Worm (Caenorhabditis elegans): Measurements from ENCODE around the gene flad-1.

flad-1 gene

DNA sequence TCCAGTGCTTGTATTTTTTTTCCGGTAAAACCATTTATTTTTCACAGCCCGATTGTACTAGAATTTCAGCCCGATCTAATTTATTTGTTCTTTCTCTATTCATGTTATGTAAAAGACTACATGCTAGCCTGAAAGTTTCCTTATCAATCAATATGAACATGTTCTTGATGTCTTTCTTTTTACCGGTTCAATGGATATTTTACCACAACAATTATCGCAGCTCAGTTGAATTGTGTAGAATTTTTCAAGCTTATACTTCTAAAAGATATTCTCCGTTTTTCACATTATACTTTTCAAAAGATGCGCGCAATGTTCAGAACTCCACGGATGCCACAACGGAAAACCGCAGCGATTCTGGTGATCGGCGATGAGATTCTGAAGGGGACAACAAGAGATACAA is at the start of gene flad-1:
Gene flad-1, plus strand, starts transcription at position 301 of the 400 bp plus-strand sequence.
- TF ChIP-seq ZK546.5 (tag; optimal IDR thresholded peaks at IDR 0.05): no peak

DNA sequence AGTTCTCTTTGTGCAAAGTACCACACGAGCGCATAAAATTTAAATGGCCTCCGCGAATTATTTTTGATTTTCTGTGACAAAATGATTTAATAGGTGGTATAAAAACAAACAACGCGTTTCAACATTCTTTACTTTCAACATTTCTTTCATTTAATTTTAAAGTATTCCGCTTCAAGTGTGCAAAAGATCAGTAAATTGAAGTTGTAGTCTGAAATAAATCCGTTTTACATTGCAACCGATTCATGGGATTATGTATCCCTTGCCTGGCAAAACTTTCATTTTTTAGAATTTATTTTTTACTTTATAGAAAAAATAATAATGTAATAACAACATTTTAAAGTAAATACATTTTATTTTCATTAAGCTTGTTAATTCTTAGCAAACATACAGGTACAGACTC is 49.5 kb upstream of the flad-1 start, which contains the start of gene F26C11.1:
Gene F26C11.1, plus strand, starts transcription at position 301 of the 400 bp plus-strand sequence.
- TF ChIP-seq ama-1 (optimal IDR thresholded peaks at IDR 0.05): no peak

ce11 chrII:9895173-9895572 is 48.8 kb upstream of the flad-1 start:
- TF ChIP-seq elt-2 (tag; optimal IDR thresholded peaks at IDR 0.05) (peak; percentile 72), pqm-1 (tag; optimal IDR thresholded peaks at IDR 0.05) (peak; percentile 58), ztf-11 (tag; optimal IDR thresholded peaks at IDR 0.05) (no peak)

- no peak for TF ChIP-seq R02D3.7 (tag; optimal IDR thresholded peaks at IDR 0.05)
- TF ChIP-seq nhr-237 (tag; optimal IDR thresholded peaks at IDR 0.05): no peak
- no peak for TF ChIP-seq mdl-1 (tag; optimal IDR thresholded peaks at IDR 0.05)
- no peak for TF ChIP-seq daf-12 (tag; optimal IDR thresholded peaks at IDR 0.05)
- no peak for TF ChIP-seq ceh-82 (tag; optimal IDR thresholded peaks at IDR 0.05)
- TF ChIP-seq snpc-4 (tag; optimal IDR thresholded peaks at IDR 0.05): no peak
- no peak for TF ChIP-seq fos-1 (tag; optimal IDR thresholded peaks at IDR 0.05)
- no peak for TF ChIP-seq nhr-12 (tag; optimal IDR thresholded peaks at IDR 0.05)
- TF ChIP-seq ceh-16 (tag; optimal IDR thresholded peaks at IDR 0.05): no peak
- TF ChIP-seq elt-1 (tag; optimal IDR thresholded peaks at IDR 0.05): no peak
Observed at ce11 chrII:9898744-9899143, 45.2 kb upstream of the flad-1 start.

DNA sequence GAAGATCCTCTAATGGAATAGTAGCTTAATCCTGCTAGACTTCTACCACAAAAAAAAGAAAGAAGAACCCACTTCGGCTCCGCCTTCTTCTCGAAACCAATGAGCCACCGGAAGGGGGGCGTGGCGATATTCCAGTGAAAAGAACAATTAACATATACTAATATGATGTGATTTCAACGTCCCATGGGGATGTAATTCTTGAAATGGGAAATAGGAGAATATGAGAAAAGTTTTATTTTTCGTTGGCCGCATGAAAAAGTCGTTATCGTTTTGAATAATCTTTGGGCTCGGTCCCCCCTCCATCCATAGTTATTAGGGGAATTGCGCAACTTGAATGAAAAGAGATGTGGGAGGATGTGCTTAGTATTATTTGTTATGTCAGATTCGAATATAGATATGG is 43.7 kb upstream of the flad-1 start, which contains the start of gene unc-4:
Gene unc-4, minus strand, starts transcription at position 101 of the 400 bp plus-strand sequence.
- peak; percentile 4 for TF ChIP-seq elt-1 (tag; optimal IDR thresholded peaks at IDR 0.05)
- TF ChIP-seq fos-1 (tag; optimal IDR thresholded peaks at IDR 0.05): no peak
- TF ChIP-seq zag-1 (tag; optimal IDR thresholded peaks at IDR 0.05): no peak

DNA sequence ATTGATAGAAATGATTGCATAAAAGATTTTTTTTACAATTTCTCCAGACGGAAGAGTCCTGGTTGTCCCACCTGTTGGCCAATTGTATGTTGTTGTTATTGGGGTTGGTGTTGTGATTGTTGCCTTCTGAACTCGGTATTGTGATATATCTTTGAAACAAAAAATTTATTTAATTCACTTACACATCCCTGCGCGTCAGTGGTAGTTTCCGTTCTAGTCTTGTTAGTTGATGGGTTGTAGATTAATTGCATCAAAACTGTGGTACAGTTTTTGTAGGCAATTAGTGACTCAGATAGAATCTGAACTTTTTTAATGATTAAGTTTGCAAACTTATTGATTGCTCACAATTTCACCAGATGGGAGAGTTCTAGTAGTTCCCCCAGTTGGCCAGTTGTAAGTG is 39.5 kb upstream of the flad-1 start:
- TF ChIP-seq pqm-1 (tag; optimal IDR thresholded peaks at IDR 0.05): no peak
- TF ChIP-seq egl-5 (tag; optimal IDR thresholded peaks at IDR 0.05): no peak
- no peak for TF ChIP-seq ceh-16 (tag; optimal IDR thresholded peaks at IDR 0.05)
- TF ChIP-seq lin-39 (tag; optimal IDR thresholded peaks at IDR 0.05): no peak
- no peak for TF ChIP-seq fkh-10 (GFP tag; optimal IDR thresholded peaks at IDR 0.05)
- no peak for TF ChIP-seq R02D3.7 (tag; optimal IDR thresholded peaks at IDR 0.05)
- TF ChIP-seq mdl-1 (tag; optimal IDR thresholded peaks at IDR 0.05): no peak
- TF ChIP-seq aly-2 (tag; optimal IDR thresholded peaks at IDR 0.05): no peak

DNA sequence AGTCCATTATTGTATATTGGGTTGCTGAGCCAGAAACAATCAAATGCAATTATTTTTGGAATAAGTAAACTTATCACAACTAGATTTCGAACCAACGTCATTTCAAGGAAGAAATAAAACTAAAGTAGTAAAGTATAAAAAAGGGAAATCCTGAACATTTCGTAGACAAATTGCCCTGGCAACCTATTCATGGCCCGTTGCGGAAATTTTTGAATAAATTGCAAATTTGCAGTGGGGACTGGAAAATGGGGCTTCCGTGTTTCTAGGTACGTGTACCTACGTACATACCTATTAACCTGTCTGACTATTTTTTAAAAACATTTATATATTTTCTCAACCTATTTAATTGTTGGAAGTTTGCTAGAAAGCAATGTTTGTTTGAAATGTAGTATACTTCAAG is 28.9 kb upstream of the flad-1 start, which contains the start of gene F26C11.3:
Gene F26C11.3, minus strand, starts transcription at position 101 of the 400 bp plus-strand sequence.
- TF ChIP-seq unc-39 (tag; optimal IDR thresholded peaks at IDR 0.05) (no peak), ztf-4 (tag; optimal IDR thresholded peaks at IDR 0.05) (no peak), snpc-4 (tag; optimal IDR thresholded peaks at IDR 0.05) (no peak), ceh-82 (tag; optimal IDR thresholded peaks at IDR 0.05) (no peak), lin-39 (tag; optimal IDR thresholded peaks at IDR 0.05) (no peak), nhr-28 (tag; optimal IDR thresholded peaks at IDR 0.05) (no peak), lin-15B (tag; optimal IDR thresholded peaks at IDR 0.05) (no peak), mml-1 (tag; optimal IDR thresholded peaks at IDR 0.05) (no peak), unc-62 (GFP tag; optimal IDR thresholded peaks at IDR 0.05) (no peak), daf-12 (tag; optimal IDR thresholded peaks at IDR 0.05) (no peak), nhr-12 (tag; optimal IDR thresholded peaks at IDR 0.05) (no peak), jun-1 (tag; optimal IDR thresholded peaks at IDR 0.05) (no peak), aly-2 (tag; optimal IDR thresholded peaks at IDR 0.05) (no peak), nhr-237 (tag; optimal IDR thresholded peaks at IDR 0.05) (no peak), skn-1 (tag; optimal IDR thresholded peaks at IDR 0.05) (no peak)

ce11 chrII:9916177-9916576 is 27.8 kb upstream of the flad-1 start, which contains the start of gene F26C11.4:
Gene F26C11.4 (minus strand): TSS chrII:9916277.
- TF ChIP-seq fkh-2 (tag; optimal IDR thresholded peaks at IDR 0.05) (no peak), elt-1 (tag; optimal IDR thresholded peaks at IDR 0.05) (no peak), unc-62 (GFP tag; optimal IDR thresholded peaks at IDR 0.05) (no peak), ceh-82 (tag; optimal IDR thresholded peaks at IDR 0.05) (no peak), mml-1 (tag; optimal IDR thresholded peaks at IDR 0.05) (no peak), unc-39 (tag; optimal IDR thresholded peaks at IDR 0.05) (no peak), nhr-67 (tag; optimal IDR thresholded peaks at IDR 0.05) (no peak), lin-15B (tag; optimal IDR thresholded peaks at IDR 0.05) (no peak), eor-1 (tag; optimal IDR thresholded peaks at IDR 0.05) (no peak), nhr-43 (tag; optimal IDR thresholded peaks at IDR 0.05; ENCODE audit: poor library complexity, severe bottlenecking) (no peak), nhr-23 (tag; optimal IDR thresholded peaks at IDR 0.05) (no peak), snpc-4 (tag; optimal IDR thresholded peaks at IDR 0.05) (no peak)

Measured in whole organism, L3 larva.